Worm (Caenorhabditis elegans): ENCODE data around the gene Y57G7A.2.
"Not testable (repeated sequence)": the region's sequence is repeated elsewhere in the genome, so short reads cannot be mapped to it uniquely, and the experiment has no call there.

Gene Y57G7A.2

DNA sequence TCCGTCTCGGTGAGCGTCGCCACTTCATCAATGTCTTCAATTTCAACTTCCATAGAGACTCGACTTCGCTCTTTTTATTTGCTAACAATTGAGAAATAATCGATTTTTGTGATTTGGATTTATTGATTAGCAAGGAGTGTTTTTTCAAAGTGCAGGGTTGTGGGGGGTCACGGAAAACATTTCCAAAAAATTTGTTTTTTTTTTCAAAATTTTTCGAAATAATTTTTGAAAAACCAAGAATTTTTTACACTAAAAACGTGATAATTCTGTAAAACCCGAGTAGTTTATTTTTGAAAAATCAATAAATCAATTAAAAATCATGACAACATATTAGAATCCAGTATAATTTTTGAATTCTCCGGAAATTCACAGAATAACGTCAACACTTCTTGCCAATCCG is 20.4 kb upstream of the Y57G7A.2 start, which contains the start of gene Y57G7A.5:
Y57G7A.5 (minus strand) TSS at position 101 of the 400 bp plus-strand sequence.
- TF ChIP-seq T07F8.4 (tag; optimal IDR thresholded peaks at IDR 0.05), result no peak
- TF ChIP-seq F52B5.7 (tag; optimal IDR thresholded peaks at IDR 0.05), result no peak

DNA sequence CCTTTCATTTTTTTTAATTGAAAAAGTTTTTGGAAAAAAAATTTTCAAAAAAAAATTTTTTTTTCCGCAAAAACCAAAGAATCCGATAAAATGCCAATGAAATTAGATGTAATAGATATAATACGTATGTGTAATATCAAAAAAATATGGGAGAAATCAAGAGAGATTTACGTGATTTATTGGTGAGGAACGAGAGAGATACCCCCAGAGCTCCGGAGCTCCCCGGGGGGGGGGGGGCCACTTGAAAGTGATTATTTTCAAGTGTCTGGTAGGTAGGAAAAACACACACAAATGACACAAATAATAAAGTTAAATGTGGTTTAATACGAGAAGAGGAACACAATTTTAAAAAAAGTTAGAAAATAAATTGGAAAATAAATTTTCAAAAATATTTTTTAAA is 19.1 kb upstream of the Y57G7A.2 start, which contains the start of gene Y57G7A.11:
Y57G7A.11 (minus strand) TSS at position 101 of the 400 bp plus-strand sequence.
- no peak for TF ChIP-seq F39B2.1 (GFP tag; IDR thresholded peaks at IDR 0.05)
- no peak for TF ChIP-seq B0035.1 (tag; optimal IDR thresholded peaks at IDR 0.05)
- TF ChIP-seq nhr-90 (tag; optimal IDR thresholded peaks at IDR 0.05), result no peak
- no peak for TF ChIP-seq somi-1 (GFP tag; optimal IDR thresholded peaks at IDR 0.05)
- no peak for TF ChIP-seq F55B11.4 (tag; optimal IDR thresholded peaks at IDR 0.05; ENCODE audit: borderline replicate concordance, insufficient read depth)
- no peak for TF ChIP-seq hmg-20 (GFP tag; IDR thresholded peaks at IDR 0.05)

DNA sequence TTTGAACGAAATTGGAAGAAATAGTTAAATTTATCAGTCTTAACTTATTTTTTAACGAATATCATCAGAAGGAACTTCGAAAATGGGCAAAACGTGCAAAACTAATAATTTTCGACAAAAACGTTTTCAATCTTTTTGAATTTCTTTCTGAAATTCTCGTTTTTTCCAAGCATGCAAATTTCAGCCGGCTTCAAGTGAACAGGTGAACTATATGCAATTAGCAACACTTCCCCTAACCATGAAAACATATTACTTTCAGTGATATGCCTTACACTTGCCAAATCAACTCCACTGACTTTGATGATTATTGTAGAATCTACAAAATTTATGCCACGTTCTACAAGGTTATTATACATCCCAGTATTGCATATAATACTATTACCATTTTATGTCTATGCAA is 17.5 kb upstream of the Y57G7A.2 start, which contains the start of gene srz-63:
srz-63 (plus strand) TSS at position 301 of the 400 bp plus-strand sequence.
- TF ChIP-seq C17E4.6 (GFP tag; IDR thresholded peaks at IDR 0.05); Y79H2A.3 (GFP tag; conservative IDR thresholded peaks at IDR 0.05); F33H1.4 (GFP tag; IDR thresholded peaks at IDR 0.05): not testable (repeated sequence)

DNA sequence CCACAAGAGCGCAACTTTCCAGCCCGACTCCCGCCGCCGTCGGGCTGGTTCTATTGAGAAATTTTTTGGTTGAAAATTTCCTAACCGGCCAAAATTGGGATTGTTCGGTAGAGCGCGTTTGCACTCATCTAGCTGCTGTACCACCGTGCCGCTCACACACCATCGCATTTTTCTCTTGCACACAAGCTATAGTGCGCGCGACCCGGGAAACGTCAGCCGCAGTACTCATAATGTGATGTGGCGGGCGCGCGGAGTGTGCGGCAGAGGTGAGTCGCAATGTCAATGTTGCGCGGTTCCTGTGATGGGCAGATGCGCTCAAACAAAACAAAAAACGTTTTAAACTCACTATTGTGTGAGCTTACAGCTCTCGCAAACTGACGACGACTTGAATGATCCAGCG is 10.9 kb upstream of the Y57G7A.2 start:
- no peak for TF ChIP-seq rpc-1 (optimal IDR thresholded peaks at IDR 0.05)
- peak; percentile 12 for TF ChIP-seq rpc-1 (tag; optimal IDR thresholded peaks at IDR 0.05)
- TF ChIP-seq T26A5.8 (tag; optimal IDR thresholded peaks at IDR 0.05), result no peak
- no peak for TF ChIP-seq F57A8.1 (GFP tag; optimal IDR thresholded peaks at IDR 0.05)
- no peak for TF ChIP-seq ZK185.1 (tag; optimal IDR thresholded peaks at IDR 0.05; ENCODE audit: poor library complexity, severe bottlenecking)
- peak; percentile 54 for TF ChIP-seq mcd-1 (GFP tag; IDR thresholded peaks at IDR 0.05)
- TF ChIP-seq bed-1 (GFP tag; IDR thresholded peaks at IDR 0.05), result no peak
- TF ChIP-seq snpc-1.3 (tag; optimal IDR thresholded peaks at IDR 0.05; ENCODE audit: insufficient read depth), result no peak
- no peak for TF ChIP-seq B0035.1 (tag; optimal IDR thresholded peaks at IDR 0.05)
- no peak for TF ChIP-seq rec-8 (tag; optimal IDR thresholded peaks at IDR 0.05)
- no peak for TF ChIP-seq sdz-38 (tag; optimal IDR thresholded peaks at IDR 0.05)
- TF ChIP-seq hrde-1 (tag; optimal IDR thresholded peaks at IDR 0.05; ENCODE audit: borderline replicate concordance), result no peak
- no peak for TF ChIP-seq lag-1 (GFP tag; IDR thresholded peaks at IDR 0.05)
- TF ChIP-seq F57C9.4 (tag; optimal IDR thresholded peaks at IDR 0.05), result no peak
- TF ChIP-seq zfh-2 (GFP tag; conservative IDR thresholded peaks at IDR 0.05), result 0 out of 2 replicates have a peak, but pooled peaks have one; percentile 31
- TF ChIP-seq madf-10 (tag; optimal IDR thresholded peaks at IDR 0.05), result no peak
- TF ChIP-seq sea-2 (GFP tag; IDR thresholded peaks at IDR 0.05), result no peak
- TF ChIP-seq egrh-3 (GFP tag; IDR thresholded peaks at IDR 0.05), result no peak
- no peak for TF ChIP-seq aptf-3 (GFP tag; IDR thresholded peaks at IDR 0.05)
- TF ChIP-seq hlh-12 (tag; optimal IDR thresholded peaks at IDR 0.05), result no peak
- no peak for TF ChIP-seq Y79H2A.3 (GFP tag; conservative IDR thresholded peaks at IDR 0.05)
- TF ChIP-seq ztf-25 (GFP tag; IDR thresholded peaks at IDR 0.05), result no peak
- TF ChIP-seq F49E8.2 (tag; optimal IDR thresholded peaks at IDR 0.05; ENCODE audit: insufficient read depth), result no peak
- no peak for TF ChIP-seq mel-28 (tag; optimal IDR thresholded peaks at IDR 0.05; ENCODE audit: borderline replicate concordance)
- TF ChIP-seq F39B2.1 (GFP tag; IDR thresholded peaks at IDR 0.05), result no peak
- peak; percentile 9 for TF ChIP-seq snpc-4 (GFP tag; optimal IDR thresholded peaks at IDR 0.05)
- TF ChIP-seq snpc-4 (tag; optimal IDR thresholded peaks at IDR 0.05), result no peak
- peak; percentile 77 for TF ChIP-seq snpc-1.1 (tag; optimal IDR thresholded peaks at IDR 0.05; ENCODE audit: insufficient read depth)
